Worm (Caenorhabditis elegans): ENCODE results near the gene K11H3.3.

- TF ChIP-seq ham-2 (GFP tag; optimal IDR thresholded peaks at IDR 0.05) (no peak), mab-5 (tag; optimal IDR thresholded peaks at IDR 0.05) (no peak), unc-39 (tag; optimal IDR thresholded peaks at IDR 0.05) (no peak), unc-62 (GFP tag; optimal IDR thresholded peaks at IDR 0.05) (no peak), nhr-76 (tag; optimal IDR thresholded peaks at IDR 0.05) (no peak), lin-13 (tag; optimal IDR thresholded peaks at IDR 0.05) (no peak), ztf-11 (tag; optimal IDR thresholded peaks at IDR 0.05) (no peak), ceh-43 (GFP tag; optimal IDR thresholded peaks at IDR 0.05) (no peak), lsy-2 (tag; optimal IDR thresholded peaks at IDR 0.05) (no peak), lin-32 (GFP tag; optimal IDR thresholded peaks at IDR 0.05) (no peak), snpc-4 (tag; optimal IDR thresholded peaks at IDR 0.05) (no peak), blmp-1 (tag; optimal IDR thresholded peaks at IDR 0.05) (no peak), sptf-1 (tag; optimal IDR thresholded peaks at IDR 0.05) (no peak)
Measured at ce11 chrIII:9848603-9849002, 3.1 kb upstream of the K11H3.3 start.

Measured in whole organism, mixed stage, embryonic.